Worm (Caenorhabditis elegans) whole organism, late embryonic: ENCODE measurements around the gene mtcu-2.
"Not testable (repeated sequence)": the region's sequence is repeated elsewhere in the genome, so short reads cannot be mapped to it uniquely, and the experiment has no call there.

Source experiments
- C08G9.2 ChIP-seq: sonication (generic microtip); optimal IDR thresholded peaks from 2 replicates; lab custom pipeline; 2016; ENCODE audit warnings: mild to moderate bottlenecking, missing genetic modification characterization, moderate library complexity, missing compliant biosample characterization
- C38D4.7 ChIP-seq: fragments of 200-800 bp; sonication (Bioruptor generic); optimal IDR thresholded peaks from 2 replicates; lab custom pipeline; 2018; ENCODE audit warnings: mild to moderate bottlenecking, missing genetic modification characterization, moderate library complexity, missing compliant biosample characterization
- K09A11.1 ChIP-seq: sonication (generic microtip); optimal IDR thresholded peaks from 2 replicates; lab custom pipeline; 2017; ENCODE audit warnings: antibody characterized with exemption, mild to moderate bottlenecking, missing genetic modification characterization, missing compliant biosample characterization; ENCODE audit not compliant: insufficient read depth
- ahr-1 ChIP-seq: sonication (generic microtip); optimal IDR thresholded peaks from 2 replicates; lab custom pipeline; 2016; ENCODE audit warnings: missing genetic modification characterization, missing compliant biosample characterization
- ama-1 ChIP-seq: fragments of 150-350 bp; optimal IDR thresholded peaks from 2 replicates; lab custom pipeline; 2014
- ceh-19 ChIP-seq: fragments of 200-800 bp; sonication (Bioruptor generic); optimal IDR thresholded peaks from 2 replicates; lab custom pipeline; 2018; ENCODE audit warnings: mild to moderate bottlenecking, missing genetic modification characterization, missing compliant biosample characterization
- ceh-30 ChIP-seq: fragments of 150-350 bp; optimal IDR thresholded peaks from 2 replicates; lab custom pipeline; 2014; ENCODE audit warnings: missing biosample characterization, missing genetic modification characterization
- ceh-34 ChIP-seq: sonication (generic microtip); optimal IDR thresholded peaks from 2 replicates; lab custom pipeline; 2016; ENCODE audit warnings: mild to moderate bottlenecking, missing genetic modification characterization, missing compliant biosample characterization
- ceh-9 ChIP-seq: sonication (generic microtip); optimal IDR thresholded peaks from 2 replicates; lab custom pipeline; 2016; ENCODE audit warnings: mild to moderate bottlenecking, missing genetic modification characterization, inconsistent platforms, missing compliant biosample characterization
- che-1 ChIP-seq: sonication (generic microtip); optimal IDR thresholded peaks from 2 replicates; lab custom pipeline; 2016; ENCODE audit warnings: mild to moderate bottlenecking, missing genetic modification characterization, missing compliant biosample characterization
- dve-1 ChIP-seq: sonication (generic microtip); optimal IDR thresholded peaks from 2 replicates; lab custom pipeline; 2017; ENCODE audit warnings: antibody characterized with exemption, mild to moderate bottlenecking, missing genetic modification characterization, missing compliant biosample characterization
- elt-4 ChIP-seq: sonication (generic microtip); optimal IDR thresholded peaks from 2 replicates; lab custom pipeline; 2016; ENCODE audit warnings: missing genetic modification characterization, missing compliant biosample characterization
- ets-4 ChIP-seq: sonication (generic microtip); optimal IDR thresholded peaks from 2 replicates; lab custom pipeline; 2016; ENCODE audit warnings: missing genetic modification characterization, missing compliant biosample characterization
- fkh-6 ChIP-seq: sonication (generic microtip); optimal IDR thresholded peaks from 2 replicates; lab custom pipeline; 2016; ENCODE audit warnings: missing genetic modification characterization, missing compliant biosample characterization
- hlh-30 ChIP-seq: sonication (generic microtip); optimal IDR thresholded peaks from 2 replicates; lab custom pipeline; 2017; ENCODE audit warnings: antibody characterized with exemption, missing genetic modification characterization, missing compliant biosample characterization; ENCODE audit not compliant: insufficient read depth
- hlh-6 ChIP-seq: sonication (generic microtip); optimal IDR thresholded peaks from 2 replicates; lab custom pipeline; 2016; ENCODE audit warnings: missing genotype, missing genetic modification characterization, missing compliant biosample characterization
- hlh-8 ChIP-seq: sonication (generic microtip); optimal IDR thresholded peaks from 2 replicates; lab custom pipeline; 2016; ENCODE audit warnings: missing genotype, missing genetic modification characterization, missing compliant biosample characterization
- lim-6 ChIP-seq: sonication (generic microtip); optimal IDR thresholded peaks from 2 replicates; lab custom pipeline; 2016; ENCODE audit warnings: missing genetic modification characterization, missing compliant biosample characterization
- lin-11 ChIP-seq: fragments of 200-800 bp; sonication (Bioruptor generic); optimal IDR thresholded peaks from 2 replicates; lab custom pipeline; 2018; ENCODE audit warnings: mild to moderate bottlenecking, missing genetic modification characterization, missing compliant biosample characterization
- mec-3 ChIP-seq: sonication (generic microtip); optimal IDR thresholded peaks from 2 replicates; lab custom pipeline; 2016; ENCODE audit warnings: borderline replicate concordance, missing genetic modification characterization, missing compliant biosample characterization
- npax-4 ChIP-seq: sonication (generic microtip); optimal IDR thresholded peaks from 2 replicates; lab custom pipeline; 2016; ENCODE audit warnings: missing genetic modification characterization, missing compliant biosample characterization
- odd-2 ChIP-seq: sonication (generic microtip); optimal IDR thresholded peaks from 2 replicates; lab custom pipeline; 2017; ENCODE audit warnings: antibody characterized with exemption, mild to moderate bottlenecking, missing genetic modification characterization, missing compliant biosample characterization
- pag-3 ChIP-seq: sonication (generic microtip); optimal IDR thresholded peaks from 2 replicates; lab custom pipeline; 2016; ENCODE audit warnings: missing compliant biosample characterization, missing genetic modification characterization, borderline replicate concordance
- pat-9 ChIP-seq: fragments of 200-800 bp; sonication (Bioruptor generic); optimal IDR thresholded peaks from 2 replicates; lab custom pipeline; 2018; ENCODE audit warnings: mild to moderate bottlenecking, missing genetic modification characterization, moderate library complexity, missing compliant biosample characterization
- pha-4 ChIP-seq: fragments of 150-350 bp; optimal IDR thresholded peaks from 2 replicates; lab custom pipeline; 2018; ENCODE audit warnings: missing biosample characterization, missing genetic modification reagents, missing genetic modification characterization
- pqm-1 ChIP-seq: sonication (generic microtip); optimal IDR thresholded peaks from 2 replicates; lab custom pipeline; 2016; ENCODE audit warnings: missing genetic modification characterization, missing compliant biosample characterization
- sox-4 ChIP-seq: sonication (generic microtip); optimal IDR thresholded peaks from 2 replicates; lab custom pipeline; 2017; ENCODE audit warnings: mild to moderate bottlenecking, missing genetic modification characterization, inconsistent platforms, missing compliant biosample characterization
- syd-9 ChIP-seq: sonication (generic microtip); optimal IDR thresholded peaks from 2 replicates; lab custom pipeline; 2016; ENCODE audit warnings: mild to moderate bottlenecking, missing genetic modification characterization, moderate library complexity, missing compliant biosample characterization
- tbx-2 ChIP-seq: sonication (generic microtip); optimal IDR thresholded peaks from 2 replicates; lab custom pipeline; 2016; ENCODE audit warnings: missing genetic modification characterization, missing compliant biosample characterization
- tbx-7 ChIP-seq: sonication (generic microtip); optimal IDR thresholded peaks from 2 replicates; lab custom pipeline; 2016; ENCODE audit warnings: missing genotype, missing genetic modification characterization, missing compliant biosample characterization
- unc-3 ChIP-seq, 2 experiments: fragments of 200-800 bp in 1 of 2; sonication (Bioruptor generic) in 1 of 2; sonication (generic microtip) in 1 of 2; conservative IDR thresholded peaks in 1 of 2; optimal IDR thresholded peaks in 1 of 2; 2 replicates each; pipeline versions ENCODE4 v1.3.6 to Lab custom; 2016 to 2022; ENCODE audit warnings: missing compliant biosample characterization in 2 of 2, missing genetic modification characterization in 2 of 2, missing genetic modification reagents in 1 of 2
- unc-86 ChIP-seq: sonication (generic microtip); optimal IDR thresholded peaks from 2 replicates; lab custom pipeline; 2016; ENCODE audit warnings: missing genetic modification characterization, missing compliant biosample characterization
- zip-5 ChIP-seq: sonication (generic microtip); optimal IDR thresholded peaks from 2 replicates; lab custom pipeline; 2016; ENCODE audit warnings: missing genetic modification characterization, missing compliant biosample characterization
- ztf-16 ChIP-seq: sonication (generic microtip); optimal IDR thresholded peaks from 2 replicates; lab custom pipeline; 2017; ENCODE audit warnings: missing genetic modification characterization, missing compliant biosample characterization

mtcu-2 gene

DNA sequence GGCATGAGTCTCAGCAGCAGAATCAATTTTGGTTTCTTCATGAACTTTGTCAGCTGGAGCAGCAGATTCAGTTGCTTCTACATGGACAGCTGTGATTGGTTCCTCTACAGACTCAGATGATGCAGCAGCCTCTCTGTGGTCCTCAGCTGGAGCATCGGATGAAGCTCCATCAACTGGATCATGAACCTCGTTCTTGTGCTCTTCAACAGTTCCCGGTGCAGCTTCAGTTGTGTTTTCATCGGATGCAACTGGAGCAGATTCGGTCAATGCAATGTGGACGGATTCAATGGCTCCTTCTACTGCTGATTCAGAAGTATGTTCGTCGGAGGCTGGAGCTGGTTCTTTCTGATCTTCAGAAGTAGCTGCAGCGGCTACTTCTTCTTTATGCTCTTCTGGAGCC, 18.6 kb downstream of the mtcu-2 start:
- TF ChIP-seq ets-4 (no peak), che-1 (tag; lab: Kevin White, UChicago) (no peak), ahr-1 (tag; lab: Kevin White, UChicago) (no peak), hlh-8 (tag; lab: Kevin White, UChicago) (no peak), tbx-2 (tag; lab: Kevin White, UChicago) (no peak), unc-3 (GFP tag; conservative IDR thresholded peaks at IDR 0.05; lab: Robert Waterston, UW) (no peak), unc-3 (tag; optimal IDR thresholded peaks at IDR 0.05; lab: Kevin White, UChicago) (no peak)

DNA sequence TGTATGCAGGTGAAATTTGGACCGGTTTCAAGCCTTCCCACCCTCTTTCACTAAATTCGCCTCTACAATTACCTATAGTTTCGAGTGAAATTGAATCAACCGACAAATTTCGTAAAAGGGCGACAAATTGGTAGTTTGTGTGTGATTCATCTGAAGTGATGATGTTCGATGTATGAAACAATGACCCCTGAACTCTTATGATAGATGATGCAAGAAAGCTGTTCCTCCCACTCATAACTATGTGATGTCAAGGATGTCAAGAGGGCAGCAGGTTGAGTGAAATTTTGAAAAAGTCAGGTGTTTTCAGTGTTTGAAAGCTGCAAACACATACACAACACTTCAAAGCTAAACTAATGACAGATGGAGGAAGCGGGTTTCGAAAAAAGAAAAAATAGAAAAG, 20.5 kb downstream of the mtcu-2 start:
- TF ChIP-seq C08G9.2, result no peak
- no peak for TF ChIP-seq mec-3
- no peak for TF ChIP-seq odd-2 (tag; lab: Kevin White, UChicago)
- TF ChIP-seq fkh-6 (tag; lab: Kevin White, UChicago), result no peak
- TF ChIP-seq syd-9, result no peak
- TF ChIP-seq npax-4, result no peak
- no peak for TF ChIP-seq dve-1 (tag; lab: Kevin White, UChicago)
- no peak for TF ChIP-seq ceh-9 (tag; lab: Kevin White, UChicago)
- TF ChIP-seq ztf-16 (tag; lab: Kevin White, UChicago), result no peak
- no peak for TF ChIP-seq pat-9
- no peak for TF ChIP-seq K09A11.1
- TF ChIP-seq lin-11 (tag; lab: Kevin White, UChicago), result no peak
- TF ChIP-seq unc-3 (GFP tag; conservative IDR thresholded peaks at IDR 0.05; lab: Robert Waterston, UW), result no peak
- TF ChIP-seq unc-3 (tag; optimal IDR thresholded peaks at IDR 0.05; lab: Kevin White, UChicago), result no peak

ce11 chrII:10011733-10012132, 21.3 kb downstream of the mtcu-2 start:
- TF ChIP-seq hlh-6 (no peak), ceh-9 (tag; lab: Kevin White, UChicago) (no peak), elt-4 (no peak), lim-6 (tag; lab: Kevin White, UChicago) (no peak)
- TF ChIP-seq, all 69 proteins: peak for 0

DNA sequence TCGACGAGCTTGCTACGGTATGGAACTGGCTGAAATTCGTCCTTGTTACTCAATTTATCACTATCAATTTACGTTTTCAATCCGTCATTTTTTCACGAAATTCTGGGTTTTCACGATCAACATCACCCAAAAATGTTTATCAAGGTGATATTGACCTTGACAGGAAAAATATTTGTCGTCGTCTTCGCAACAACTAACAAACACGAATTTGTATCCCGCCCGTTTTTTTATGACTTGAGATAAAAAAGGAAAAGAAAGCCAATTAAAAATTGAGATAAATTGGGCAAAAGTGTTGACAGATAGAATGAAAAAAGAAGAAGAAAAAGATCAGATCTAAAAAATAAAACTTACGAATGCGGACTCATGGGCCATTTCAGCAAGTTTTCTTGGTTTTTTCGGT, 22.1 kb downstream of the mtcu-2 start:
- no peak for TF ChIP-seq mec-3

- TF ChIP-seq K09A11.1, result no peak
- no peak for TF ChIP-seq zip-5
- TF ChIP-seq sox-4 (tag; lab: Kevin White, UChicago), result no peak
These were observed 24.5 kb downstream of the mtcu-2 start for ce11 chrII:10008552-10008951.

ce11 chrII:10007917-10008316, 25.1 kb downstream of the mtcu-2 start, which contains the start of gene ZK892.5:
TSS of gene ZK892.5 (plus strand) at chrII:10008217.
- no peak for TF ChIP-seq lim-6 (tag; lab: Kevin White, UChicago)

DNA sequence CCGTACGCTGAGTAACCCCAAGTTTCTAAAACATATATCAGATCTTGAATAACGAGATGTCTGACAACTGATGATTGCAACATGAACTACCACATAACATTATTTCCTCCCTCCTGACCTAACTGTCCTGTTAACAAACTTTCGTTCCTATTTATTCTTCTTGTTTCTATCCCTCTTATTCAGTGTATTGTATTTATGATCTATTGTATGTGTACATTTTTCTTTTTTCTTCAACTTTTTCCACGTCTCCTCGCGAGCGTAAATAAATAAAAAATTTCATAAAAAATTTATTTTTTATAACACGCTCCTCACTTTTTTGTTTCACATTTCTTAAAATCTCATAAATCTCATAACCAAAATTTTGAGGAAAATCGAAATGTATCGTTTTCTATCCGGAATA, 26.7 kb downstream of the mtcu-2 start, which contains the start of gene ZK892.4:
Gene ZK892.4 (plus strand): TSS at position 301 of the 400 bp plus-strand sequence.
- TF ChIP-seq K09A11.1; hlh-30 (tag; lab: Kevin White, UChicago); pha-4: not testable (repeated sequence)

DNA sequence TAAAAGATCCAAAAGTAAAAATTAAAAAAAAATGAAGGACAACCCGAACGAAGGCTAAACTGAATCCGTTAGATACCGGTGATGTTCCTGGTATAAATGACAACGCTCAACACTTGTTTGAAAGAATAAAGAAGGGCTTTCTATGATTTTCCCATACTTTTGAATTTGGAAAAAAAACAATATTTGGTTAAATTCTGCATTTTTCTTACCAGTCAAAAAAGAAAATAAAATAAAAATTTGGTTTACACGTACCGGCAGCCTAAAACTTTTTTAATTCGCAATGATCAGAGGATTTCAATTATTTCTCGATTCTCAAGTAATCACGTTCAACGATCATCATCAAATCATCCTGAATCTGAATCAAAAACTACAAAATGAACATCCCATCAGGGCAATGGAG, 31.5 kb downstream of the mtcu-2 start, which contains the start of gene ZK892.3:
Gene ZK892.3 (plus strand): TSS at position 301 of the 400 bp plus-strand sequence.
- TF ChIP-seq C38D4.7 (GFP tag; lab: Kevin White, UChicago) (no peak), ama-1 (no peak), odd-2 (tag; lab: Kevin White, UChicago) (no peak), ceh-30 (tag; lab: Kevin White, UChicago) (no peak), ceh-34 (tag; lab: Kevin White, UChicago) (no peak), pag-3 (tag; lab: Kevin White, UChicago) (no peak), lim-6 (tag; lab: Kevin White, UChicago) (no peak), ceh-19 (GFP tag; lab: Kevin White, UChicago) (no peak), K09A11.1 (no peak), pqm-1 (tag; lab: Kevin White, UChicago) (no peak), tbx-7 (no peak), unc-86 (tag; lab: Kevin White, UChicago) (no peak)
